Worm (Caenorhabditis elegans) whole organism, young adult: ENCODE data around the gene Y55D5A.3.

ENCODE experiments used
- C06A6.2 ChIP-seq: fragments of 200-800 bp; sonication (Bioruptor generic); conservative IDR thresholded peaks from 2 replicates; pipeline ENCODE4 v1.3.6; 2022; ENCODE audit warnings: missing genetic modification characterization, missing compliant biosample characterization
- C17E4.6 ChIP-seq: fragments of 200-800 bp; sonication (Bioruptor generic); IDR thresholded peaks from 2 replicates; pipeline ENCODE4 v1.3.6; 2022; ENCODE audit warnings: missing genetic modification reagents, missing genetic modification characterization, missing compliant biosample characterization
- F10E7.11 ChIP-seq: sonication (generic microtip); optimal IDR thresholded peaks from 2 replicates; lab custom pipeline; 2017; ENCODE audit warnings: mild to moderate bottlenecking, missing genetic modification characterization, moderate library complexity, missing compliant biosample characterization
- F23B12.7 ChIP-seq: sonication (generic microtip); optimal IDR thresholded peaks from 2 replicates; lab custom pipeline; 2017; ENCODE audit warnings: missing genetic modification characterization, mild to moderate bottlenecking, missing compliant biosample characterization, antibody characterized with exemption, moderate library complexity; ENCODE audit not compliant: insufficient read depth
- F33H1.4 ChIP-seq: fragments of 200-800 bp; sonication (Bioruptor generic); IDR thresholded peaks from 2 replicates; pipeline ENCODE4 v1.3.6; 2022; ENCODE audit warnings: missing genetic modification reagents, missing genetic modification characterization, missing compliant biosample characterization
- K11D2.4 ChIP-seq: fragments of 200-800 bp; sonication (Bioruptor generic); IDR thresholded peaks from 2 replicates; pipeline ENCODE4 v1.3.6; 2022; ENCODE audit warnings: missing genetic modification reagents, missing genetic modification characterization, missing compliant biosample characterization
- K12H6.12 ChIP-seq: fragments of 200-800 bp; sonication (Bioruptor generic); optimal IDR thresholded peaks from 2 replicates; lab custom pipeline; 2018; ENCODE audit warnings: mild to moderate bottlenecking, missing genetic modification characterization, missing compliant biosample characterization
- T07F8.4 ChIP-seq: sonication (generic microtip); optimal IDR thresholded peaks from 2 replicates; lab custom pipeline; 2016; ENCODE audit warnings: mild to moderate bottlenecking, missing genetic modification characterization, moderate library complexity, missing compliant biosample characterization
- ama-1 ChIP-seq, 3 experiments: fragments of 150-350 bp in 1 of 3; sonication (generic microtip) in 2 of 3; optimal IDR thresholded peaks; 2 replicates each; lab custom pipeline; 2014 to 2018; ENCODE audit warnings: missing biosample characterization in 2 of 3, missing genetic modification characterization in 2 of 3, missing genetic modification reagents in 2 of 3
- athp-1 ChIP-seq: sonication (generic microtip); optimal IDR thresholded peaks from 2 replicates; lab custom pipeline; 2017; ENCODE audit warnings: mild to moderate bottlenecking, missing genetic modification characterization, missing compliant biosample characterization
- attf-5 ChIP-seq: fragments of 200-800 bp; sonication (Bioruptor generic); optimal IDR thresholded peaks from 2 replicates; lab custom pipeline; 2018; ENCODE audit warnings: mild to moderate bottlenecking, missing genetic modification characterization, missing compliant biosample characterization
- cebp-1 ChIP-seq, 2 experiments: fragments of 200-800 bp in 1 of 2; sonication (Bioruptor generic) in 1 of 2; sonication (generic microtip) in 1 of 2; IDR thresholded peaks in 1 of 2; optimal IDR thresholded peaks in 1 of 2; 2 replicates each; pipeline versions ENCODE4 v1.3.6 to Lab custom; 2017 to 2022; ENCODE audit warnings: missing compliant biosample characterization in 2 of 2, missing genetic modification characterization in 2 of 2, mild to moderate bottlenecking in 1 of 2, missing genetic modification reagents in 1 of 2, moderate library complexity in 1 of 2
- ceh-27 ChIP-seq: fragments of 200-800 bp; sonication (Bioruptor generic); optimal IDR thresholded peaks from 2 replicates; lab custom pipeline; 2018; ENCODE audit warnings: mild to moderate bottlenecking, missing genetic modification characterization, moderate library complexity, missing compliant biosample characterization
- ceh-40 ChIP-seq: fragments of 200-800 bp; sonication (Bioruptor generic); IDR thresholded peaks from 2 replicates; pipeline ENCODE4 v1.3.6; 2022; ENCODE audit warnings: missing genetic modification characterization, missing compliant biosample characterization
- ceh-79 ChIP-seq: sonication (generic microtip); optimal IDR thresholded peaks from 2 replicates; lab custom pipeline; 2017; ENCODE audit warnings: mild to moderate bottlenecking, missing genetic modification characterization, missing compliant biosample characterization
- ceh-91 ChIP-seq: fragments of 200-800 bp; sonication (Bioruptor generic); IDR thresholded peaks from 2 replicates; pipeline ENCODE4 v1.3.6; 2022; ENCODE audit warnings: missing genetic modification reagents, missing genetic modification characterization, missing compliant biosample characterization
- dox-1 ChIP-seq: fragments of 200-800 bp; sonication (Bioruptor generic); IDR thresholded peaks from 2 replicates; pipeline ENCODE4 v1.3.6; 2022; ENCODE audit warnings: missing genetic modification reagents, missing genetic modification characterization, missing compliant biosample characterization
- dpl-1 ChIP-seq: fragments of 150-350 bp; optimal IDR thresholded peaks from 2 replicates; lab custom pipeline; 2014; ENCODE audit warnings: missing biosample characterization, missing genetic modification reagents, missing genetic modification characterization
- efl-1 ChIP-seq: fragments of 150-350 bp; optimal IDR thresholded peaks from 2 replicates; lab custom pipeline; 2014; ENCODE audit warnings: missing biosample characterization, missing genetic modification reagents, missing genetic modification characterization
- egl-18 ChIP-seq: fragments of 200-800 bp; sonication (Bioruptor generic); IDR thresholded peaks from 2 replicates; pipeline ENCODE4 v1.3.6; 2022; ENCODE audit warnings: missing genetic modification reagents, missing genetic modification characterization, missing compliant biosample characterization
- egl-44 ChIP-seq: fragments of 200-800 bp; sonication (Bioruptor generic); IDR thresholded peaks from 2 replicates; pipeline ENCODE4 v1.3.6; 2022; ENCODE audit warnings: missing genetic modification reagents, missing genetic modification characterization, missing compliant biosample characterization
- egrh-3 ChIP-seq: fragments of 200-800 bp; sonication (Bioruptor generic); IDR thresholded peaks from 2 replicates; pipeline ENCODE4 v1.3.6; 2022; ENCODE audit warnings: missing genetic modification reagents, missing genetic modification characterization, missing compliant biosample characterization
- hlh-26 ChIP-seq: fragments of 200-800 bp; sonication (Bioruptor generic); conservative IDR thresholded peaks from 2 replicates; pipeline ENCODE4 v1.3.6; 2022; ENCODE audit warnings: missing genetic modification reagents, missing genetic modification characterization, missing compliant biosample characterization
- hmg-1.2 ChIP-seq: fragments of 200-800 bp; sonication (Bioruptor generic); IDR thresholded peaks from 2 replicates; pipeline ENCODE4 v1.3.6; 2022; ENCODE audit warnings: missing genetic modification reagents, missing genetic modification characterization, missing compliant biosample characterization
- hsf-1 ChIP-seq: fragments of 200-800 bp; sonication (Bioruptor generic); IDR thresholded peaks from 2 replicates; pipeline ENCODE4 v1.3.6; 2022; ENCODE audit warnings: missing genetic modification reagents, missing genetic modification characterization, missing compliant biosample characterization
- let-607 ChIP-seq, 2 experiments: fragments of 200-800 bp in 1 of 2; sonication (Bioruptor generic) in 1 of 2; sonication (generic microtip) in 1 of 2; optimal IDR thresholded peaks; 2 replicates each; lab custom pipeline; 2016 to 2018; ENCODE audit warnings: mild to moderate bottlenecking in 2 of 2, missing compliant biosample characterization in 2 of 2, missing genetic modification characterization in 2 of 2, moderate library complexity in 2 of 2, missing genotype in 1 of 2
- lin-54 ChIP-seq: fragments of 200-800 bp; sonication (Bioruptor generic); optimal IDR thresholded peaks from 2 replicates; lab custom pipeline; 2018; ENCODE audit warnings: mild to moderate bottlenecking, missing genetic modification characterization, missing compliant biosample characterization
- lir-1 ChIP-seq: fragments of 200-800 bp; sonication (Bioruptor generic); conservative IDR thresholded peaks from 2 replicates; pipeline ENCODE4 v1.3.6; 2022; ENCODE audit warnings: missing genetic modification reagents, missing genetic modification characterization, missing compliant biosample characterization
- lsl-1 ChIP-seq: fragments of 200-800 bp; sonication (Bioruptor generic); optimal IDR thresholded peaks from 2 replicates; lab custom pipeline; 2018; ENCODE audit warnings: mild to moderate bottlenecking, missing genetic modification characterization, moderate library complexity, missing compliant biosample characterization
- madf-10 ChIP-seq: sonication (generic microtip); optimal IDR thresholded peaks from 2 replicates; lab custom pipeline; 2016; ENCODE audit warnings: mild to moderate bottlenecking, missing genetic modification characterization, missing compliant biosample characterization
- madf-6 ChIP-seq: fragments of 200-800 bp; sonication (Bioruptor generic); IDR thresholded peaks from 2 replicates; pipeline ENCODE4 v1.3.6; 2022; ENCODE audit warnings: missing genetic modification reagents, missing genetic modification characterization, missing compliant biosample characterization
- madf-8 ChIP-seq: fragments of 200-800 bp; sonication (Bioruptor generic); conservative IDR thresholded peaks from 2 replicates; pipeline ENCODE4 v1.3.6; 2022; ENCODE audit warnings: missing genetic modification reagents, missing genetic modification characterization, missing compliant biosample characterization
- mcd-1 ChIP-seq: fragments of 200-800 bp; sonication (Bioruptor generic); IDR thresholded peaks from 2 replicates; pipeline ENCODE4 v1.3.6; 2022; ENCODE audit warnings: missing genetic modification reagents, missing genetic modification characterization, missing compliant biosample characterization
- nfyb-1 ChIP-seq: fragments of 200-800 bp; sonication (Bioruptor generic); IDR thresholded peaks from 2 replicates; pipeline ENCODE4 v1.3.6; 2022; ENCODE audit warnings: missing genetic modification reagents, missing genetic modification characterization, missing compliant biosample characterization
- nhr-80 ChIP-seq: sonication (generic microtip); optimal IDR thresholded peaks from 2 replicates; lab custom pipeline; 2016; ENCODE audit warnings: missing genetic modification characterization, missing compliant biosample characterization
- nhr-90 ChIP-seq: sonication (generic microtip); optimal IDR thresholded peaks from 2 replicates; lab custom pipeline; 2016; ENCODE audit warnings: missing genotype, mild to moderate bottlenecking, missing genetic modification characterization, missing compliant biosample characterization
- pbrm-1 ChIP-seq: fragments of 200-800 bp; sonication (Bioruptor generic); IDR thresholded peaks from 2 replicates; pipeline ENCODE4 v1.3.6; 2022; ENCODE audit warnings: missing genetic modification reagents, missing genetic modification characterization, missing compliant biosample characterization
- repo-1 ChIP-seq: sonication (generic microtip); optimal IDR thresholded peaks from 2 replicates; lab custom pipeline; 2017; ENCODE audit warnings: mild to moderate bottlenecking, missing genetic modification characterization, missing compliant biosample characterization
- snpc-1.3 ChIP-seq: sonication (generic microtip); optimal IDR thresholded peaks from 2 replicates; lab custom pipeline; 2017; ENCODE audit warnings: missing genetic modification characterization, mild to moderate bottlenecking, missing compliant biosample characterization, antibody characterized with exemption, moderate library complexity, missing genotype, missing genetic modification reagents; ENCODE audit not compliant: insufficient read depth
- snpc-3.4 ChIP-seq: sonication (generic microtip); optimal IDR thresholded peaks from 2 replicates; lab custom pipeline; 2017; ENCODE audit warnings: missing genetic modification characterization, mild to moderate bottlenecking, missing compliant biosample characterization, antibody characterized with exemption, moderate library complexity, missing genotype, missing genetic modification reagents
- snpc-4 ChIP-seq, 5 experiments: fragments of 150-350 bp in 1 of 5; sonication (generic microtip) in 4 of 5; optimal IDR thresholded peaks; 2 replicates each; lab custom pipeline; 2014 to 2018; ENCODE audit warnings: missing genetic modification characterization in 5 of 5, missing biosample characterization in 3 of 5, antibody characterized with exemption in 2 of 5, mild to moderate bottlenecking in 2 of 5, missing compliant biosample characterization in 2 of 5, missing genotype in 2 of 5, moderate library complexity in 2 of 5, missing genetic modification reagents in 1 of 5
- tbp1 ChIP-seq: fragments of 200-800 bp; sonication (Bioruptor generic); optimal IDR thresholded peaks from 2 replicates; lab custom pipeline; 2018; ENCODE audit warnings: mild to moderate bottlenecking, missing genetic modification characterization, missing compliant biosample characterization
- zfh-2 ChIP-seq: fragments of 200-800 bp; sonication (Bioruptor generic); conservative IDR thresholded peaks from 2 replicates; pipeline ENCODE4 v1.3.6; 2022; ENCODE audit warnings: missing genetic modification reagents, missing genetic modification characterization, missing compliant biosample characterization
- ztf-18 ChIP-seq: sonication (generic microtip); optimal IDR thresholded peaks from 2 replicates; lab custom pipeline; 2016; ENCODE audit warnings: missing genotype, mild to moderate bottlenecking, missing genetic modification characterization, missing compliant biosample characterization
- ztf-26 ChIP-seq: sonication (generic microtip); optimal IDR thresholded peaks from 2 replicates; lab custom pipeline; 2017; ENCODE audit warnings: missing genetic modification characterization, missing compliant biosample characterization
- ztf-3 ChIP-seq: fragments of 200-800 bp; sonication (Bioruptor generic); optimal IDR thresholded peaks from 2 replicates; lab custom pipeline; 2018; ENCODE audit warnings: mild to moderate bottlenecking, missing genetic modification characterization, missing compliant biosample characterization

Gene Y55D5A.3

DNA sequence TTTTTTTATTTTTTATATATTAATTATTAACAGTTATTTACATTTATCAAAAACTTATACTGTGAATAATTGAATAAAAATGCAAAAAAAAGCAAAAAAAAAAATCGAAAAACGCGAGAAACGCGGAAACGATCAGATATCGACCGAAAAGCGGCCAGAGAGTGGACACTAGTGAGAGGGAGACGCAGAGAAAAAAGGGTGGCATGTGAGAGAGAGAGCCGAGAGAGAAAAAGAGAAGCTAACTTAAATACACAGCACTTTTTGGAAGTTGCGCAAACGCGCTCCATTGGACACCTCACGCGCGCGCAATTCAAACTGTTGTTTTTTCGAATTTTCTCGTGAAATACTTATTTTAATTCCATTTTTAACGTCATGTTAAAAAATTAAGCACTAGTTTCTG is 9.1 kb downstream of the Y55D5A.3 start:
- peak; percentile 76 for TF ChIP-seq zfh-2 (GFP tag; lab: Robert Waterston, UW)
- no peak for TF ChIP-seq snpc-4 (GFP tag; optimal IDR thresholded peaks at IDR 0.05; lab: Kevin White, UChicago)
- TF ChIP-seq snpc-4 (tag; optimal IDR thresholded peaks at IDR 0.05; lab: Kevin White, UChicago), result no peak
- TF ChIP-seq lin-54, result peak; percentile 81
- peak; percentile 42 for TF ChIP-seq ceh-27 (GFP tag; lab: Kevin White, UChicago)
- TF ChIP-seq ceh-79, result no peak
- TF ChIP-seq F23B12.7, result peak; percentile 2
- no peak for TF ChIP-seq hlh-26 (GFP tag; lab: Robert Waterston, UW)
- 0 out of 2 replicates have a peak, but pooled peaks have one; percentile 24 for TF ChIP-seq ceh-91
- no peak for TF ChIP-seq ztf-3 (GFP tag; lab: Kevin White, UChicago)
- TF ChIP-seq hsf-1, result no peak
- peak; percentile 23 for TF ChIP-seq ztf-18
- peak; percentile 4 for TF ChIP-seq madf-10
- TF ChIP-seq hmg-1.2 (GFP tag; lab: Robert Waterston, UW), result peak; percentile 83
- TF ChIP-seq let-607 (tag; optimal IDR thresholded peaks at IDR 0.05; lab: Kevin White, UChicago), result no peak
- TF ChIP-seq pbrm-1 (GFP tag; lab: Robert Waterston, UW), result peak; percentile 65
- TF ChIP-seq madf-8, result no peak
- no peak for TF ChIP-seq repo-1 (tag; lab: Kevin White, UChicago)
- TF ChIP-seq madf-6 (GFP tag; lab: Robert Waterston, UW), result peak; percentile 25; the same call in 1 of the 2 replicates
- TF ChIP-seq snpc-3.4 (tag; lab: Kevin White, UChicago), result peak; percentile 11
- TF ChIP-seq athp-1 (tag; lab: Kevin White, UChicago), result peak; percentile 51
- TF ChIP-seq dox-1, result peak; percentile 75
- peak; percentile 37; the same call in 1 of the 2 replicates for TF ChIP-seq egl-44 (GFP tag; lab: Robert Waterston, UW)
- TF ChIP-seq nfyb-1, result peak; percentile 90
- peak; percentile 14 for TF ChIP-seq snpc-1.3 (tag; lab: Kevin White, UChicago)
- TF ChIP-seq ama-1 (optimal IDR thresholded peaks at IDR 0.05; lab: Kevin White, UChicago), result no peak
- no peak for TF ChIP-seq ama-1 (GFP tag; optimal IDR thresholded peaks at IDR 0.05; lab: Kevin White, UChicago)
- peak; percentile 57 for TF ChIP-seq efl-1
- TF ChIP-seq egrh-3, result 0 out of 2 replicates have a peak, but pooled peaks have one; percentile 14
- peak; percentile 98 for TF ChIP-seq attf-5 (GFP tag; lab: Kevin White, UChicago)
- TF ChIP-seq K12H6.12, result peak; percentile 10
- no peak for TF ChIP-seq C17E4.6 (GFP tag; lab: Robert Waterston, UW)
- TF ChIP-seq cebp-1 (GFP tag; IDR thresholded peaks at IDR 0.05; lab: Robert Waterston, UW), result no peak
- peak; percentile 77 for TF ChIP-seq cebp-1 (tag; optimal IDR thresholded peaks at IDR 0.05; lab: Kevin White, UChicago)
- TF ChIP-seq ceh-40 (GFP tag; lab: Robert Waterston, UW), result no peak
- TF ChIP-seq egl-18 (GFP tag; lab: Robert Waterston, UW), result no peak
- TF ChIP-seq dpl-1, result peak; percentile 20
- TF ChIP-seq lsl-1, result peak; percentile 19
- no peak for TF ChIP-seq F10E7.11 (tag; lab: Kevin White, UChicago)
- TF ChIP-seq nhr-80, result peak; percentile 36
- no peak for TF ChIP-seq T07F8.4 (tag; lab: Kevin White, UChicago)
- no peak for TF ChIP-seq nhr-90 (tag; lab: Kevin White, UChicago)
- TF ChIP-seq C06A6.2 (GFP tag; lab: Robert Waterston, UW), result peak; percentile 56; the same call in 1 of the 2 replicates
- peak; percentile 51 for TF ChIP-seq tbp1 (GFP tag; lab: Kevin White, UChicago)
- TF ChIP-seq lir-1, result 0 out of 2 replicates have a peak, but pooled peaks have one; percentile 26
- peak; percentile 35 for TF ChIP-seq F33H1.4 (GFP tag; lab: Robert Waterston, UW)
- TF ChIP-seq mcd-1, result peak; percentile 97
- 0 out of 2 replicates have a peak, but pooled peaks have one; percentile 47 for TF ChIP-seq K11D2.4 (GFP tag; lab: Robert Waterston, UW)
- peak; percentile 32 for TF ChIP-seq ztf-26 (tag; lab: Kevin White, UChicago)
